Fruit fly (Drosophila melanogaster) whole organism, embryonic: Measurements from ENCODE around the gene Prx2.

Experiments
- CG10147 ChIP-seq: fragments of 200-800 bp; sonication (Bioruptor generic); optimal IDR thresholded peaks from 2 replicates; lab custom pipeline; 2019; ENCODE audit warnings: missing biosample characterization, mild to moderate bottlenecking, missing genetic modification characterization, moderate library complexity
- CG1024 ChIP-seq: fragments of 200-800 bp; sonication (Bioruptor generic); IDR thresholded peaks from 2 replicates; pipeline ENCODE4 v1.3.6; 2022; ENCODE audit warnings: missing biosample characterization, missing genetic modification characterization
- CG11504 ChIP-seq: fragments of 200-800 bp; sonication (Bioruptor generic); optimal IDR thresholded peaks from 3 replicates; lab custom pipeline; 2019; ENCODE audit warnings: missing biosample characterization, mild to moderate bottlenecking, missing genetic modification characterization, moderate library complexity
- CG12659 ChIP-seq: fragments of 200-800 bp; sonication (Bioruptor generic); optimal IDR thresholded peaks from 3 replicates; lab custom pipeline; 2017; ENCODE audit warnings: mild to moderate bottlenecking, missing biosample characterization, missing genetic modification reagents, missing genetic modification characterization
- CG13287 ChIP-seq: fragments of 200-800 bp; sonication (Bioruptor generic); IDR thresholded peaks from 2 replicates; pipeline ENCODE4 v1.3.6; 2022; ENCODE audit warnings: missing biosample characterization, missing genetic modification characterization; ENCODE audit not compliant: partially characterized antibody
- CG13296 ChIP-seq: fragments of 200-800 bp; sonication (Bioruptor generic); optimal IDR thresholded peaks from 3 replicates; lab custom pipeline; 2018; ENCODE audit warnings: missing biosample characterization, mild to moderate bottlenecking, missing genetic modification characterization
- CG17361 ChIP-seq: fragments of 200-800 bp; sonication (Bioruptor generic); IDR thresholded peaks from 3 replicates; pipeline ENCODE4 v1.3.6; 2022; ENCODE audit warnings: missing biosample characterization, missing genetic modification characterization
- CG17385 ChIP-seq: fragments of 200-800 bp; sonication (Bioruptor generic); optimal IDR thresholded peaks from 3 replicates; lab custom pipeline; 2018; ENCODE audit warnings: missing biosample characterization, mild to moderate bottlenecking, missing genetic modification characterization
- CG18599 ChIP-seq: fragments of 200-800 bp; sonication (Bioruptor generic); optimal IDR thresholded peaks from 3 replicates; lab custom pipeline; 2017; ENCODE audit warnings: missing biosample characterization, missing genetic modification characterization, mild to moderate bottlenecking, moderate library complexity, missing genetic modification reagents
- CG18619 ChIP-seq: fragments of 200-800 bp; sonication (Bioruptor generic); optimal IDR thresholded peaks from 3 replicates; lab custom pipeline; 2017; ENCODE audit warnings: missing biosample characterization, mild to moderate bottlenecking, missing genetic modification characterization
- CG32532 ChIP-seq: fragments of 200-800 bp; sonication (Bioruptor generic); IDR thresholded peaks from 2 replicates; pipeline ENCODE4 v1.3.6; 2022; ENCODE audit warnings: missing biosample characterization, missing genetic modification characterization
- CG6175 ChIP-seq: fragments of 200-800 bp; sonication (Bioruptor generic); IDR thresholded peaks from 3 replicates; pipeline ENCODE4 v1.3.6; 2022; ENCODE audit warnings: missing biosample characterization, missing genetic modification characterization
- CG6683 ChIP-seq: fragments of 200-800 bp; sonication (Bioruptor generic); optimal IDR thresholded peaks from 2 replicates; lab custom pipeline; 2017; ENCODE audit warnings: missing biosample characterization, mild to moderate bottlenecking, missing genetic modification characterization, missing genetic modification reagents
- CG6765 ChIP-seq: fragments of 200-800 bp; sonication (Bioruptor generic); optimal IDR thresholded peaks from 3 replicates; lab custom pipeline; 2017; ENCODE audit warnings: missing biosample characterization, mild to moderate bottlenecking, missing genetic modification characterization
- CG9609 ChIP-seq: fragments of 200-800 bp; sonication (Bioruptor generic); optimal IDR thresholded peaks from 3 replicates; lab custom pipeline; 2016; ENCODE audit warnings: missing biosample characterization, missing genetic modification characterization
- Camta ChIP-seq: fragments of 200-800 bp; sonication (Bioruptor generic); optimal IDR thresholded peaks from 2 replicates; lab custom pipeline; 2016; ENCODE audit warnings: missing biosample characterization, missing genetic modification characterization
- CoRest ChIP-seq: fragments of 200-800 bp; sonication (Bioruptor generic); optimal IDR thresholded peaks from 3 replicates; lab custom pipeline; 2018; ENCODE audit warnings: missing biosample characterization, mild to moderate bottlenecking, missing genetic modification characterization, moderate library complexity
- Dbx ChIP-seq: fragments of 200-800 bp; sonication (Bioruptor generic); IDR thresholded peaks from 3 replicates; pipeline ENCODE4 v1.3.6; 2022; ENCODE audit warnings: missing biosample characterization, missing genetic modification characterization
- Dek ChIP-seq: fragments of 200-800 bp; sonication (Bioruptor generic); optimal IDR thresholded peaks from 3 replicates; lab custom pipeline; 2019; ENCODE audit warnings: missing biosample characterization, mild to moderate bottlenecking, missing genetic modification characterization, moderate library complexity
- Fer1 ChIP-seq: fragments of 200-800 bp; sonication (Bioruptor generic); optimal IDR thresholded peaks from 2 replicates; lab custom pipeline; 2017; ENCODE audit warnings: missing biosample characterization, mild to moderate bottlenecking, missing genetic modification characterization
- Fer2 ChIP-seq: fragments of 200-800 bp; sonication (Bioruptor generic); optimal IDR thresholded peaks from 2 replicates; lab custom pipeline; 2018; ENCODE audit warnings: missing biosample characterization, mild to moderate bottlenecking, missing genetic modification characterization, moderate library complexity
- Fer3 ChIP-seq: fragments of 200-800 bp; sonication (Bioruptor generic); optimal IDR thresholded peaks from 2 replicates; lab custom pipeline; 2018; ENCODE audit warnings: missing biosample characterization, mild to moderate bottlenecking, missing genetic modification characterization, moderate library complexity
- H15 ChIP-seq: fragments of 200-800 bp; sonication (Bioruptor generic); IDR thresholded peaks from 3 replicates; pipeline ENCODE4 v1.3.6; 2022; ENCODE audit warnings: missing biosample characterization, missing genetic modification characterization
- Hmr ChIP-seq: fragments of 200-800 bp; sonication (Bioruptor generic); optimal IDR thresholded peaks from 3 replicates; lab custom pipeline; 2017; ENCODE audit warnings: mild to moderate bottlenecking, missing biosample characterization, missing genetic modification reagents, missing genetic modification characterization
- Max ChIP-seq: fragments of 200-800 bp; sonication (Bioruptor generic); optimal IDR thresholded peaks from 2 replicates; lab custom pipeline; 2016; ENCODE audit warnings: missing biosample characterization, mild to moderate bottlenecking, missing genetic modification characterization
- Med ChIP-seq: fragments of 200-800 bp; sonication (Bioruptor generic); peaks from one replicate; lab custom pipeline; 2016; ENCODE audit warnings: missing biosample characterization, missing genetic modification characterization, mild to moderate bottlenecking, inconsistent platforms, moderate library complexity
- Meics ChIP-seq: fragments of 200-800 bp; sonication (Bioruptor generic); optimal IDR thresholded peaks from 2 replicates; lab custom pipeline; 2017; ENCODE audit warnings: missing biosample characterization, mild to moderate bottlenecking, missing genetic modification characterization
- Trl ChIP-seq, 3 experiments: fragments of >200 bp in 2 of 3; fragments of 200-800 bp in 1 of 3; sonication (Bioruptor generic) in 1 of 3; optimal IDR thresholded peaks; 2 replicates in 1 of 3; 3 replicates in 2 of 3; lab custom pipeline; 2016 to 2017; ENCODE audit warnings: missing biosample characterization in 1 of 3, missing genetic modification characterization in 1 of 3
- Vsx1 ChIP-seq: fragments of 200-800 bp; sonication (Bioruptor generic); optimal IDR thresholded peaks from 2 replicates; lab custom pipeline; 2017; ENCODE audit warnings: missing biosample characterization, mild to moderate bottlenecking, missing genetic modification characterization, missing genetic modification reagents
- al ChIP-seq: fragments of 200-800 bp; sonication (Bioruptor generic); IDR thresholded peaks from 2 replicates; pipeline ENCODE4 v1.3.6; 2022; ENCODE audit warnings: missing biosample characterization, missing genetic modification characterization
- amos ChIP-seq: fragments of 200-800 bp; sonication (Bioruptor generic); IDR thresholded peaks from 2 replicates; pipeline ENCODE4 v1.3.6; 2022; ENCODE audit warnings: missing biosample characterization, missing genetic modification characterization; ENCODE audit not compliant: partially characterized antibody
- az2 ChIP-seq: fragments of 200-800 bp; sonication (Bioruptor generic); optimal IDR thresholded peaks from 3 replicates; lab custom pipeline; 2016; ENCODE audit warnings: missing biosample characterization, missing genetic modification characterization
- chinmo ChIP-seq: fragments of 200-800 bp; sonication (Bioruptor generic); IDR thresholded peaks from 4 replicates; pipeline ENCODE4 v1.3.6; 2022; ENCODE audit warnings: missing biosample characterization, missing genetic modification characterization; ENCODE audit not compliant: partially characterized antibody
- dmrt99B ChIP-seq: fragments of 200-800 bp; sonication (Bioruptor generic); optimal IDR thresholded peaks from 2 replicates; lab custom pipeline; 2018; ENCODE audit warnings: missing biosample characterization, mild to moderate bottlenecking, missing genetic modification characterization, moderate library complexity
- eve ChIP-seq, 2 experiments: fragments of >200 bp; optimal IDR thresholded peaks; 2 replicates each; lab custom pipeline; 2017; ENCODE audit warnings: missing biosample characterization in 2 of 2, missing genetic modification characterization in 2 of 2
- gsb-n ChIP-seq: fragments of 200-800 bp; sonication (Bioruptor generic); optimal IDR thresholded peaks from 3 replicates; lab custom pipeline; 2018; ENCODE audit warnings: missing biosample characterization, mild to moderate bottlenecking, missing genetic modification characterization
- hbn ChIP-seq: fragments of 200-800 bp; sonication (Bioruptor generic); IDR thresholded peaks from 2 replicates; pipeline ENCODE4 v1.3.6; 2022; ENCODE audit warnings: missing biosample characterization, missing genetic modification characterization; ENCODE audit not compliant: partially characterized antibody
- kni ChIP-seq: fragments of 200-800 bp; sonication (Bioruptor generic); optimal IDR thresholded peaks from 3 replicates; lab custom pipeline; 2017; ENCODE audit warnings: mild to moderate bottlenecking, missing biosample characterization, missing genetic modification reagents, missing genetic modification characterization
- nmo ChIP-seq: fragments of 200-800 bp; sonication (Bioruptor generic); optimal IDR thresholded peaks from 2 replicates; lab custom pipeline; 2018; ENCODE audit warnings: missing biosample characterization, mild to moderate bottlenecking, missing genetic modification characterization, moderate library complexity
- nom ChIP-seq: fragments of 200-800 bp; sonication (Bioruptor generic); optimal IDR thresholded peaks from 2 replicates; lab custom pipeline; 2017; ENCODE audit warnings: missing biosample characterization, missing genetic modification characterization, mild to moderate bottlenecking, moderate library complexity, missing genetic modification reagents
- org-1 ChIP-seq: fragments of 200-800 bp; sonication (Bioruptor generic); optimal IDR thresholded peaks from 2 replicates; lab custom pipeline; 2017; ENCODE audit warnings: missing biosample characterization, missing genetic modification characterization
- pho ChIP-seq: fragments of 200-800 bp; sonication (Bioruptor generic); optimal IDR thresholded peaks from 2 replicates; lab custom pipeline; 2016; ENCODE audit warnings: missing biosample characterization, missing genetic modification characterization
- tup ChIP-seq: fragments of 200-800 bp; sonication (Bioruptor generic); optimal IDR thresholded peaks from 2 replicates; lab custom pipeline; 2016; ENCODE audit warnings: missing biosample characterization, mild to moderate bottlenecking, missing genetic modification characterization, moderate library complexity
- zfh1 ChIP-seq: fragments of 200-800 bp; sonication (Bioruptor generic); IDR thresholded peaks from 3 replicates; pipeline ENCODE4 v1.3.6; 2022; ENCODE audit warnings: missing biosample characterization, missing genetic modification characterization

Gene Prx2

DNA sequence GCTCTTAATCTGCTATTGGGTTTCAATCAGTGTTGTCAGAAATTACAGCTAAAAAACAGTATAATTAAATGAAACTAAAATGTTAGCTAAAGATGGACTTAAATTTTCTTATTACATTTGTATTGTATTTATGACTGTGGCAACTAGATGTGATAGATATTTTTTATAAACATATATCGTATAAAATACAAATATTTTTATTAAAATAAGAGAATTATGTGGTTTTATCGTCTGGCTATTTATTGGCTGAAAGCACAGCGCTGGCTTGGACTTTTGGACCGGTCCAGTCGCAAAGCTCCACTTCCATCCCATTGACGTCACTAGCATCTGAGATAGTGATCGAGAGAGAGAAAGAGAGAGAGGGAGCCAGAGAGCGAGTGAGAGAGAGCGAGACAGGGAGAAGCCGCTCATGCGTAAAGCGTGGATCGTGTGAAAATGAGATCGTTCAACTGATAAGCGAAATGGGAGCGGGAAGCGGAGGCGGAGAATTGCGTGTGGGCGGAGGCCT, 10.2 kb upstream of the Prx2 start (continued):
- TF ChIP-seq CG17385 (GFP tag; lab: Kevin White, UChicago) (peak; percentile 34), tup (GFP tag; lab: Kevin White, UChicago) (no peak), eve (GFP tag; optimal IDR thresholded peaks at IDR 0.05; lab: Kevin White, UChicago) (peak in 1 of 2 experiments; percentile 48), Fer3 (tag; lab: Kevin White, UChicago) (peak; percentile 51), CG12659 (GFP tag; lab: Kevin White, UChicago) (peak; percentile 38), nmo (GFP tag; lab: Kevin White, UChicago) (peak; percentile 33), Fer2 (tag; lab: Kevin White, UChicago) (peak; percentile 33), kni (GFP tag; lab: Kevin White, UChicago) (peak; percentile 32), Trl (optimal IDR thresholded peaks at IDR 0.05; lab: Kevin White, UChicago) (peak; percentile 53 to 80), Trl (GFP tag; optimal IDR thresholded peaks at IDR 0.05; lab: Kevin White, UChicago) (no peak), CG13296 (GFP tag; lab: Kevin White, UChicago) (peak; percentile 81), gsb-n (tag; lab: Kevin White, UChicago) (peak; percentile 22)
- TF ChIP-seq, all 482 proteins: peak for 112

DNA sequence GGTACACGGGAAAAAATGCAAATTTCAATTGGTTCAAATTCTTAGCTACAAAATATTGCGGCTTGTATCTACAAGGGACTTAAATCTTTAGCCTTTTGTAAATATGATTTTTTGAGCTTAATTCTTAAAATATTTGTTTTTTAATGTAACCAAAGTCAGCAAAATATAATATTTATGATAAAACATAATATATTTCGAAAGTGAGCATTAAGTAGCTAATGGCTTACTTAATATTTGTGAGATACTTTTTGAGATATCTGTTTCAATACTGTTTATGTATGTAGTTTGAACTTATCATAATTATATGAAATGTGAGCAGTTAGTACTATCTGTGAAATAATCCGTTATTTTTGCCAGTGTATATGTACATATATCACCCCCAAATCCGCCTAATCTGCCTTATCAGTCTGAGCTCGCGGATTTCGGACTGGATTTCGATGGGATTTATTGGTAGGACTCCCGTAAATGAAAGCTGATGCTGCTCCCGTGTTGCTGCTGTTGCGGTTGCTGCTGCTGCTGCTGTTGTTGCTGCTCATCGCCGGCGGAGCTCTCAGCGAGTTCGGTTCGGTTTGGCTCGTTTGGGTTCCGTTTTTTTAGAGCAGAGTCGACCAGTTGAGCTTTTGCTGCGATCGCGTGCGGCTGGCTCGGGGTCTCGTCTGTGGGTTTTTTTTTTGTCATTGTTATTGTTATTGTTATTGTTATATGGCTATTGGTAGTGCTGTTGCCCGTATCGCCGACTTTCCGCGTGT, 8.8 kb upstream of the Prx2 start:
- TF ChIP-seq CG13287 (GFP tag; lab: Robert Waterston, UW) (peak; percentile 33; the same call in 1 of the 2 replicates), CG17361 (peak; percentile 68; the same call in 2 of the 3 replicates), hbn (GFP tag; lab: Robert Waterston, UW) (no peak), CG6175 (peak; percentile 60; the same call in 1 of the 3 replicates), CG10147 (peak; percentile 28), az2 (GFP tag; lab: Kevin White, UChicago) (peak; percentile 41), CG17385 (GFP tag; lab: Kevin White, UChicago) (peak; percentile 27), Camta (GFP tag; lab: Kevin White, UChicago) (no peak), CG11504 (peak; percentile 58), pho (GFP tag; lab: Kevin White, UChicago) (peak; percentile 22), Dbx (peak; percentile 33; the same call in 1 of the 3 replicates), dmrt99B (tag; lab: Kevin White, UChicago) (peak; percentile 56), Meics (GFP tag; lab: Kevin White, UChicago) (peak; percentile 54), CG32532 (peak; percentile 51; the same call in 1 of the 2 replicates), CG6765 (GFP tag; lab: Kevin White, UChicago) (peak; percentile 2), Fer1 (GFP tag; lab: Kevin White, UChicago) (peak; percentile 19), CG18619 (GFP tag; lab: Kevin White, UChicago) (peak; percentile 16), Max (no peak), CoRest (tag; lab: Kevin White, UChicago) (peak; percentile 66), org-1 (GFP tag; lab: Kevin White, UChicago) (peak; percentile 25), CG12659 (GFP tag; lab: Kevin White, UChicago) (peak; percentile 37), CG1024 (GFP tag; lab: Robert Waterston, UW) (no peak), amos (GFP tag; lab: Robert Waterston, UW) (no peak), Dek (peak; percentile 49), Med (GFP tag; lab: Kevin White, UChicago) (peak; percentile 43), chinmo (GFP tag; lab: Robert Waterston, UW) (0 out of 4 replicates have a peak, but pooled peaks have one; percentile 70), CG6683 (GFP tag; lab: Kevin White, UChicago) (no peak), al (GFP tag; lab: Robert Waterston, UW) (0 out of 2 replicates have a peak, but pooled peaks have one; percentile 33), Fer2 (tag; lab: Kevin White, UChicago) (no peak), Hmr (peak; percentile 63), zfh1 (no peak), CG13296 (GFP tag; lab: Kevin White, UChicago) (no peak), nom (GFP tag; lab: Kevin White, UChicago) (peak; percentile 35), CG9609 (GFP tag; lab: Kevin White, UChicago) (no peak), H15 (GFP tag; lab: Robert Waterston, UW) (no peak), Vsx1 (GFP tag; lab: Kevin White, UChicago) (no peak), CG18599 (GFP tag; lab: Kevin White, UChicago) (peak; percentile 38)
